Fruit fly (Drosophila melanogaster): ENCODE results near the gene CG14711.

- no peak for TF ChIP-seq psq (optimal IDR thresholded peaks at IDR 0.05)
- TF ChIP-seq Sin3A (optimal IDR thresholded peaks at IDR 0.05) = no peak
- no peak for TF ChIP-seq h (optimal IDR thresholded peaks at IDR 0.05)
- no peak for TF ChIP-seq Myc (optimal IDR thresholded peaks at IDR 0.05)
- no peak for TF ChIP-seq ttk (optimal IDR thresholded peaks at IDR 0.05)
Observed at dm6 chr3R:11657786-11658193, 34.7 kb downstream of the CG14711 start.
